Worm (Caenorhabditis elegans) whole organism, L4 larva: ENCODE measurements around the gene VC5.2.

Experiments
- F10B5.3 ChIP-seq: sonication (generic microtip); optimal IDR thresholded peaks from 2 replicates; lab custom pipeline; 2016; ENCODE audit warnings: mild to moderate bottlenecking, missing genetic modification characterization, missing compliant biosample characterization
- F26F4.8 ChIP-seq: fragments of 200-800 bp; sonication (Bioruptor generic); conservative IDR thresholded peaks from 2 replicates; pipeline ENCODE4 v1.3.6; 2022; ENCODE audit warnings: missing genetic modification characterization, missing compliant biosample characterization
- F37D6.2 ChIP-seq: sonication (generic microtip); optimal IDR thresholded peaks from 2 replicates; lab custom pipeline; 2016; ENCODE audit warnings: mild to moderate bottlenecking, missing genetic modification characterization, missing compliant biosample characterization
- Y48G9A.11 ChIP-seq: fragments of 200-800 bp; sonication (Bioruptor generic); IDR thresholded peaks from 2 replicates; pipeline ENCODE4 v1.3.6; 2022; ENCODE audit warnings: missing genetic modification reagents, missing genetic modification characterization, missing compliant biosample characterization
- ZK337.2 ChIP-seq: fragments of 200-800 bp; sonication (Bioruptor generic); IDR thresholded peaks from 2 replicates; pipeline ENCODE4 v1.3.6; 2022; ENCODE audit warnings: missing genetic modification reagents, missing genetic modification characterization, missing compliant biosample characterization
- aha-1 ChIP-seq: fragments of 150-350 bp; peaks from one replicate; lab custom pipeline; 2014; ENCODE audit warnings: missing biosample characterization, missing genetic modification characterization
- aly-2 ChIP-seq: sonication (generic microtip); optimal IDR thresholded peaks from 2 replicates; lab custom pipeline; 2018; ENCODE audit warnings: missing biosample characterization, missing genetic modification characterization
- ama-1 ChIP-seq: fragments of 150-350 bp; optimal IDR thresholded peaks from 2 replicates; lab custom pipeline; 2014; ENCODE audit warnings: inconsistent platforms, mixed read lengths
- attf-4 ChIP-seq: sonication (generic microtip); optimal IDR thresholded peaks from 3 replicates; lab custom pipeline; 2017; ENCODE audit warnings: missing biosample characterization, missing genetic modification characterization
- ceh-44 ChIP-seq: fragments of 200-800 bp; sonication (Bioruptor generic); IDR thresholded peaks from 2 replicates; pipeline ENCODE4 v1.3.6; 2022; ENCODE audit warnings: missing genetic modification reagents, missing genetic modification characterization, missing compliant biosample characterization
- ceh-82 ChIP-seq: sonication (generic microtip); optimal IDR thresholded peaks from 2 replicates; lab custom pipeline; 2017; ENCODE audit warnings: missing biosample characterization, missing genetic modification characterization
- daf-12 ChIP-seq: fragments of 150-350 bp; optimal IDR thresholded peaks from 2 replicates; lab custom pipeline; 2014; ENCODE audit warnings: missing biosample characterization, missing genetic modification reagents, missing genetic modification characterization
- daf-16 ChIP-seq, 3 experiments: sonication (generic microtip); optimal IDR thresholded peaks; 2 replicates each; lab custom pipeline; 2016 to 2017; ENCODE audit warnings: missing genetic modification characterization in 3 of 3, missing genetic modification reagents in 3 of 3, mild to moderate bottlenecking in 2 of 3, missing compliant biosample characterization in 2 of 3, missing biosample characterization in 1 of 3, moderate library complexity in 1 of 3
- dmd-9 ChIP-seq: fragments of 200-800 bp; sonication (Bioruptor generic); IDR thresholded peaks from 2 replicates; pipeline ENCODE4 v1.3.6; 2022; ENCODE audit warnings: missing genetic modification reagents, missing genetic modification characterization, missing compliant biosample characterization
- dpl-1 ChIP-seq: fragments of 150-350 bp; optimal IDR thresholded peaks from 2 replicates; lab custom pipeline; 2014; ENCODE audit warnings: missing biosample characterization, missing genetic modification reagents, missing genetic modification characterization
- dve-1 ChIP-seq: sonication (generic microtip); optimal IDR thresholded peaks from 2 replicates; lab custom pipeline; 2017; ENCODE audit warnings: antibody characterized with exemption, mild to moderate bottlenecking, missing genetic modification characterization, missing compliant biosample characterization; ENCODE audit not compliant: insufficient read depth
- egl-43 ChIP-seq: fragments of 200-800 bp; sonication (Bioruptor generic); IDR thresholded peaks from 2 replicates; pipeline ENCODE4 v1.3.6; 2022; ENCODE audit warnings: missing genetic modification reagents, missing genetic modification characterization, missing compliant biosample characterization
- gei-8 ChIP-seq: fragments of 200-800 bp; sonication (Bioruptor generic); optimal IDR thresholded peaks from 2 replicates; lab custom pipeline; 2018; ENCODE audit warnings: mild to moderate bottlenecking, missing genetic modification characterization, missing compliant biosample characterization
- hif-1 ChIP-seq, 2 experiments: sonication (generic microtip); optimal IDR thresholded peaks; 2 replicates each; lab custom pipeline; 2016 to 2017; ENCODE audit warnings: missing compliant biosample characterization in 2 of 2, missing genetic modification characterization in 2 of 2, missing genetic modification reagents in 2 of 2, missing genotype in 2 of 2, mild to moderate bottlenecking in 1 of 2
- hlh-30 ChIP-seq: sonication (generic microtip); optimal IDR thresholded peaks from 2 replicates; lab custom pipeline; 2017; ENCODE audit warnings: antibody characterized with exemption, mild to moderate bottlenecking, missing genetic modification characterization, missing compliant biosample characterization; ENCODE audit not compliant: insufficient read depth
- lin-1 ChIP-seq: fragments of 200-800 bp; sonication (Bioruptor generic); IDR thresholded peaks from 2 replicates; pipeline ENCODE4 v1.3.6; 2022; ENCODE audit warnings: missing genetic modification reagents, missing genetic modification characterization, missing compliant biosample characterization
- lin-38 ChIP-seq: fragments of 200-800 bp; sonication (Bioruptor generic); IDR thresholded peaks from 2 replicates; pipeline ENCODE4 v1.3.6; 2022; ENCODE audit warnings: missing genetic modification reagents, missing genetic modification characterization, missing compliant biosample characterization
- lsy-2 ChIP-seq, 2 experiments: fragments of 150-350 bp in 1 of 2; sonication (generic microtip) in 1 of 2; optimal IDR thresholded peaks; 2 replicates each; lab custom pipeline; 2014 to 2017; ENCODE audit warnings: missing biosample characterization in 2 of 2, missing genetic modification characterization in 2 of 2
- mxl-3 ChIP-seq: fragments of 200-800 bp; sonication (Bioruptor generic); optimal IDR thresholded peaks from 2 replicates; lab custom pipeline; 2018; ENCODE audit warnings: mild to moderate bottlenecking, missing genetic modification characterization, missing compliant biosample characterization
- nhr-10 ChIP-seq: fragments of 150-350 bp; optimal IDR thresholded peaks from 2 replicates; lab custom pipeline; 2014; ENCODE audit warnings: missing biosample characterization, missing genetic modification characterization
- nhr-11 ChIP-seq: fragments of 150-350 bp; optimal IDR thresholded peaks from 2 replicates; lab custom pipeline; 2014; ENCODE audit warnings: missing biosample characterization, missing genetic modification characterization
- nhr-25 ChIP-seq: sonication (generic microtip); optimal IDR thresholded peaks from 2 replicates; lab custom pipeline; 2017; ENCODE audit warnings: missing genetic modification characterization, mild to moderate bottlenecking, missing compliant biosample characterization, antibody characterized with exemption, moderate library complexity, borderline replicate concordance; ENCODE audit not compliant: insufficient read depth
- nhr-28 ChIP-seq: fragments of 150-350 bp; optimal IDR thresholded peaks from 2 replicates; lab custom pipeline; 2014; ENCODE audit warnings: missing biosample characterization, missing genetic modification characterization
- nhr-42 ChIP-seq: fragments of 200-800 bp; sonication (Bioruptor generic); IDR thresholded peaks from 2 replicates; pipeline ENCODE4 v1.3.6; 2022; ENCODE audit warnings: missing genetic modification characterization, missing compliant biosample characterization
- nhr-48 ChIP-seq: sonication (generic microtip); optimal IDR thresholded peaks from 2 replicates; lab custom pipeline; 2016; ENCODE audit warnings: mild to moderate bottlenecking, missing genetic modification characterization, missing compliant biosample characterization
- nhr-6 ChIP-seq: fragments of 150-350 bp; optimal IDR thresholded peaks from 2 replicates; lab custom pipeline; 2014; ENCODE audit warnings: missing biosample characterization, missing genetic modification characterization
- rbr-2 ChIP-seq: sonication (generic microtip); optimal IDR thresholded peaks from 2 replicates; lab custom pipeline; 2016; ENCODE audit warnings: missing genotype, missing genetic modification characterization, missing compliant biosample characterization
- sdz-12 ChIP-seq: fragments of 200-800 bp; sonication (Bioruptor generic); optimal IDR thresholded peaks from 2 replicates; lab custom pipeline; 2018; ENCODE audit warnings: mild to moderate bottlenecking, missing genetic modification characterization, missing compliant biosample characterization
- skn-1 ChIP-seq: fragments of 150-350 bp; optimal IDR thresholded peaks from 2 replicates; lab custom pipeline; 2014; ENCODE audit warnings: missing biosample characterization, missing genetic modification characterization
- spr-1 ChIP-seq: sonication (generic microtip); optimal IDR thresholded peaks from 2 replicates; lab custom pipeline; 2016; ENCODE audit warnings: mild to moderate bottlenecking, missing genetic modification characterization, missing compliant biosample characterization
- zag-1 ChIP-seq: fragments of 150-350 bp; optimal IDR thresholded peaks from 2 replicates; lab custom pipeline; 2014; ENCODE audit warnings: missing biosample characterization, missing genetic modification characterization
- zfp-3 ChIP-seq: fragments of 200-800 bp; sonication (Bioruptor generic); conservative IDR thresholded peaks from 2 replicates; pipeline ENCODE4 v1.3.6; 2022; ENCODE audit warnings: missing genetic modification reagents, missing genetic modification characterization, missing compliant biosample characterization
- zip-11 ChIP-seq: fragments of 200-800 bp; sonication (Bioruptor generic); IDR thresholded peaks from 2 replicates; pipeline ENCODE4 v1.3.6; 2022; ENCODE audit warnings: missing genetic modification characterization, missing compliant biosample characterization
- zip-2 ChIP-seq: fragments of 150-350 bp; optimal IDR thresholded peaks from 2 replicates; lab custom pipeline; 2014; ENCODE audit warnings: missing biosample characterization, missing genetic modification characterization
- ztf-11 ChIP-seq: fragments of 150-350 bp; optimal IDR thresholded peaks from 2 replicates; lab custom pipeline; 2014; ENCODE audit warnings: missing biosample characterization, missing genetic modification characterization
- ztf-7 ChIP-seq: fragments of 150-350 bp; optimal IDR thresholded peaks from 2 replicates; lab custom pipeline; 2014; ENCODE audit warnings: missing biosample characterization, missing genetic modification characterization

Gene VC5.2

ce11 chrV:7089217-7089616 is 3.5 kb downstream of the VC5.2 start (continued):
- TF ChIP-seq zfp-3 (GFP tag; lab: Robert Waterston, UW), result no peak
- TF ChIP-seq lin-38, result no peak
- TF ChIP-seq zag-1 (tag; lab: Kevin White, UChicago), result no peak
- TF ChIP-seq nhr-25 (tag; lab: Kevin White, UChicago), result peak; percentile 50
- peak in 1 of 2 experiments; percentile 39 for TF ChIP-seq lsy-2 (tag; optimal IDR thresholded peaks at IDR 0.05; lab: Kevin White, UChicago)
- no peak for TF ChIP-seq zip-2
- TF ChIP-seq Y48G9A.11 (GFP tag; lab: Robert Waterston, UW), result no peak
- TF ChIP-seq dpl-1 (GFP tag; lab: Kevin White, UChicago), result peak; percentile 28
- no peak for TF ChIP-seq sdz-12 (GFP tag; lab: Kevin White, UChicago)
- TF ChIP-seq hlh-30 (tag; lab: Kevin White, UChicago), result peak; percentile 80
- no peak for TF ChIP-seq egl-43 (GFP tag; lab: Robert Waterston, UW)
- TF ChIP-seq nhr-11 (tag; lab: Kevin White, UChicago), result no peak
- peak; percentile 40 for TF ChIP-seq nhr-48 (tag; lab: Kevin White, UChicago)
- no peak for TF ChIP-seq daf-12
- no peak for TF ChIP-seq attf-4 (tag; lab: Kevin White, UChicago)
- TF ChIP-seq F10B5.3, result no peak
- no peak for TF ChIP-seq ama-1 (lab: Kevin White, UChicago)
- peak; percentile 95 for TF ChIP-seq nhr-28
- TF ChIP-seq hif-1 (tag; optimal IDR thresholded peaks at IDR 0.05; lab: Kevin White, UChicago), result no peak
- TF ChIP-seq dmd-9, result no peak
- no peak for TF ChIP-seq ZK337.2 (GFP tag; lab: Robert Waterston, UW)
- TF ChIP-seq rbr-2 (tag; lab: Kevin White, UChicago), result no peak
- no peak for TF ChIP-seq ceh-82 (tag; lab: Kevin White, UChicago)
- TF ChIP-seq gei-8, result no peak
- no peak for TF ChIP-seq ceh-44 (GFP tag; lab: Robert Waterston, UW)
- TF ChIP-seq skn-1, result no peak
- peak; percentile 92 for TF ChIP-seq mxl-3 (GFP tag; lab: Kevin White, UChicago)
- TF ChIP-seq spr-1 (tag; lab: Kevin White, UChicago), result no peak
- TF ChIP-seq nhr-42 (GFP tag; lab: Robert Waterston, UW), result no peak
- no peak for TF ChIP-seq ztf-11 (tag; lab: Kevin White, UChicago)
- TF ChIP-seq F26F4.8, result no peak
- no peak for TF ChIP-seq nhr-6 (tag; lab: Kevin White, UChicago)
- peak; percentile 87 for TF ChIP-seq aha-1 (tag; lab: Kevin White, UChicago)
- TF ChIP-seq zip-11 (GFP tag; lab: Robert Waterston, UW), result no peak
- TF ChIP-seq lin-1 (GFP tag; lab: Robert Waterston, UW), result no peak
- TF ChIP-seq F37D6.2 (tag; lab: Kevin White, UChicago), result no peak
- TF ChIP-seq aly-2 (tag; lab: Kevin White, UChicago), result no peak
- TF ChIP-seq daf-16 (GFP tag; optimal IDR thresholded peaks at IDR 0.05; lab: Kevin White, UChicago), result no peak
- TF ChIP-seq daf-16 (tag; optimal IDR thresholded peaks at IDR 0.05; lab: Kevin White, UChicago), result peak; percentile 24
- no peak for TF ChIP-seq ztf-7 (tag; lab: Kevin White, UChicago)
- TF ChIP-seq nhr-10 (tag; lab: Kevin White, UChicago), result no peak
- TF ChIP-seq, all 104 proteins: peak for 17

- TF ChIP-seq hlh-30 (tag; lab: Kevin White, UChicago) (peak; percentile 13), ama-1 (lab: Kevin White, UChicago) (peak; percentile 25), dve-1 (tag; lab: Kevin White, UChicago) (peak; percentile 32), skn-1 (no peak)
- TF ChIP-seq, all 104 proteins: peak for 3
Measured at ce11 chrV:7091287-7091686, 5.5 kb downstream of the VC5.2 start, which contains the start of gene nhr-286. nhr-286 (minus strand) TSS chrV:7091610.
